Fruit fly (Drosophila melanogaster) whole organism, pupa: ENCODE measurements around the gene nAChRalpha6.

Experiments used
- CG10348 ChIP-seq: fragments of 200-800 bp; sonication (Bioruptor generic); IDR thresholded peaks from 2 replicates; pipeline ENCODE4 v1.3.6; 2022; ENCODE audit warnings: missing biosample characterization, missing genetic modification characterization
- CG12605 ChIP-seq: fragments of 200-800 bp; sonication (Bioruptor generic); IDR thresholded peaks from 2 replicates; pipeline ENCODE4 v1.3.6; 2022; ENCODE audit warnings: missing biosample characterization, missing genetic modification characterization
- CG13204 ChIP-seq: fragments of 200-800 bp; sonication (Bioruptor generic); optimal IDR thresholded peaks from 2 replicates; lab custom pipeline; 2018; ENCODE audit warnings: missing biosample characterization, mild to moderate bottlenecking, missing genetic modification characterization, moderate library complexity
- CG14655 ChIP-seq: fragments of 200-800 bp; sonication (Bioruptor generic); optimal IDR thresholded peaks from 3 replicates; lab custom pipeline; 2017; ENCODE audit warnings: mild to moderate bottlenecking, missing biosample characterization, missing genetic modification reagents, missing genetic modification characterization
- CG15710 ChIP-seq: fragments of 200-800 bp; sonication (Bioruptor generic); optimal IDR thresholded peaks from 2 replicates; lab custom pipeline; 2018; ENCODE audit warnings: missing biosample characterization, mild to moderate bottlenecking, missing genetic modification characterization, moderate library complexity
- CG17806 ChIP-seq: fragments of 200-800 bp; sonication (Bioruptor generic); optimal IDR thresholded peaks from 2 replicates; lab custom pipeline; 2018; ENCODE audit warnings: missing biosample characterization, mild to moderate bottlenecking, missing genetic modification characterization, moderate library complexity
- CG32121 ChIP-seq: fragments of 200-800 bp; sonication (Bioruptor generic); IDR thresholded peaks from 2 replicates; pipeline ENCODE4 v1.3.6; 2022; ENCODE audit warnings: missing biosample characterization, missing genetic modification characterization
- CG34367 ChIP-seq: fragments of 200-800 bp; sonication (Bioruptor generic); optimal IDR thresholded peaks from 2 replicates; lab custom pipeline; 2018; ENCODE audit warnings: missing biosample characterization, mild to moderate bottlenecking, missing genetic modification characterization
- CG4496 ChIP-seq: fragments of 200-800 bp; sonication (Bioruptor generic); IDR thresholded peaks from 3 replicates; pipeline ENCODE4 v1.3.6; 2022; ENCODE audit warnings: missing biosample characterization, missing genetic modification characterization
- CG8159 ChIP-seq: fragments of 200-800 bp; sonication (Bioruptor generic); optimal IDR thresholded peaks from 3 replicates; lab custom pipeline; 2018; ENCODE audit warnings: missing biosample characterization, mild to moderate bottlenecking, missing genetic modification characterization, moderate library complexity
- CG8301 ChIP-seq: fragments of 200-800 bp; sonication (Bioruptor generic); optimal IDR thresholded peaks from 2 replicates; lab custom pipeline; 2018; ENCODE audit warnings: missing biosample characterization, mild to moderate bottlenecking, missing genetic modification characterization
- CG9948 ChIP-seq: fragments of 200-800 bp; sonication (Bioruptor generic); optimal IDR thresholded peaks from 2 replicates; lab custom pipeline; 2018; ENCODE audit warnings: missing biosample characterization, mild to moderate bottlenecking, missing genetic modification characterization, moderate library complexity
- D1 ChIP-seq: fragments of 200-800 bp; sonication (Bioruptor generic); optimal IDR thresholded peaks from 2 replicates; lab custom pipeline; 2018; ENCODE audit warnings: missing biosample characterization, mild to moderate bottlenecking, missing genetic modification characterization, moderate library complexity
- EcR ChIP-seq: fragments of 200-800 bp; sonication (Bioruptor generic); optimal IDR thresholded peaks from 3 replicates; lab custom pipeline; 2019; ENCODE audit warnings: missing biosample characterization, missing genetic modification characterization, mild to moderate bottlenecking, moderate library complexity, missing genetic modification reagents
- Ets98B ChIP-seq: fragments of 200-800 bp; sonication (Bioruptor generic); IDR thresholded peaks from 2 replicates; pipeline ENCODE4 v1.3.6; 2022; ENCODE audit warnings: missing biosample characterization, missing genetic modification characterization
- Pif1A ChIP-seq: fragments of 200-800 bp; sonication (Bioruptor generic); optimal IDR thresholded peaks from 3 replicates; lab custom pipeline; 2016; ENCODE audit warnings: missing biosample characterization, missing genetic modification characterization
- Pif1B ChIP-seq: fragments of 200-800 bp; sonication (Bioruptor generic); optimal IDR thresholded peaks from 3 replicates; lab custom pipeline; 2016; ENCODE audit warnings: missing biosample characterization, missing genetic modification characterization
- Snoo ChIP-seq: fragments of 200-800 bp; sonication (Bioruptor generic); optimal IDR thresholded peaks from 3 replicates; lab custom pipeline; 2017; ENCODE audit warnings: missing biosample characterization, mild to moderate bottlenecking, missing genetic modification characterization, inconsistent platforms
- fd96Ca ChIP-seq: fragments of 200-800 bp; sonication (Bioruptor generic); IDR thresholded peaks from 3 replicates; pipeline ENCODE4 v1.3.6; 2022; ENCODE audit warnings: missing biosample characterization, missing genetic modification characterization
- gl ChIP-seq: fragments of 200-800 bp; sonication (Bioruptor generic); optimal IDR thresholded peaks from 2 replicates; lab custom pipeline; 2018; ENCODE audit warnings: missing biosample characterization, mild to moderate bottlenecking, missing genetic modification characterization
- rn ChIP-seq: fragments of 200-800 bp; sonication (Bioruptor generic); IDR thresholded peaks from 2 replicates; pipeline ENCODE4 v1.3.6; 2022; ENCODE audit warnings: missing biosample characterization, missing genetic modification characterization

Gene nAChRalpha6

dm6 chr2L:9918020-9918959 lies 32.2 kb upstream of the nAChRalpha6 start, which contains the start of the genes CG5885 and CG4598:
CG5885 (minus strand) TSS chr2L:9918330.
CG4598 (plus strand) TSS chr2L:9918618.
- TF ChIP-seq CG12605 (peak; percentile 80), fd96Ca (peak; percentile 43; the same call in 1 of the 3 replicates), Pif1B (peak; percentile 69), CG13204 (GFP tag; lab: Kevin White, UChicago) (peak; percentile 42), CG10348 (GFP tag; lab: Robert Waterston, UW) (no peak), rn (no peak), CG4496 (GFP tag; lab: Robert Waterston, UW) (peak; percentile 39), Ets98B (peak; percentile 78), CG32121 (GFP tag; lab: Robert Waterston, UW) (peak; percentile 76), Pif1A (GFP tag; lab: Kevin White, UChicago) (peak; percentile 82), CG34367 (tag; lab: Kevin White, UChicago) (peak; percentile 2), CG8159 (tag; lab: Kevin White, UChicago) (peak; percentile 63), Snoo (peak; percentile 44), CG15710 (peak; percentile 55), CG9948 (tag; lab: Kevin White, UChicago) (peak; percentile 58), D1 (tag; lab: Kevin White, UChicago) (no peak), CG17806 (tag; lab: Kevin White, UChicago) (peak; percentile 42), CG14655 (GFP tag; lab: Kevin White, UChicago) (peak; percentile 78), EcR (GFP tag; lab: Kevin White, UChicago) (peak; percentile 10), gl (tag; lab: Kevin White, UChicago) (peak; percentile 81), CG8301 (tag; lab: Kevin White, UChicago) (peak; percentile 63)

dm6 chr2L:9915011-9915850 lies 29.2 kb upstream of the nAChRalpha6 start, which contains the start of gene yip2:
yip2 (plus strand) TSS chr2L:9915253.
- TF ChIP-seq Ets98B, result peak; percentile 91
- TF ChIP-seq CG15710, result peak; percentile 87
- peak; percentile 98 for TF ChIP-seq Pif1A (GFP tag; lab: Kevin White, UChicago)
- TF ChIP-seq fd96Ca, result peak; percentile 92
- peak; percentile 99 for TF ChIP-seq Pif1B
- peak; percentile 100 for TF ChIP-seq gl (tag; lab: Kevin White, UChicago)
- peak; percentile 89 for TF ChIP-seq CG17806 (tag; lab: Kevin White, UChicago)
- peak; percentile 77 for TF ChIP-seq CG9948 (tag; lab: Kevin White, UChicago)
- TF ChIP-seq rn, result peak; percentile 66; the same call in 1 of the 2 replicates
- TF ChIP-seq Snoo, result peak; percentile 98
- TF ChIP-seq CG13204 (GFP tag; lab: Kevin White, UChicago), result peak; percentile 100
- peak; percentile 92 for TF ChIP-seq CG4496 (GFP tag; lab: Robert Waterston, UW)
- peak; percentile 93 for TF ChIP-seq CG8159 (tag; lab: Kevin White, UChicago)
- TF ChIP-seq EcR (GFP tag; lab: Kevin White, UChicago), result peak; percentile 81
- no peak for TF ChIP-seq CG10348 (GFP tag; lab: Robert Waterston, UW)
- TF ChIP-seq D1 (tag; lab: Kevin White, UChicago), result peak; percentile 54
- TF ChIP-seq CG8301 (tag; lab: Kevin White, UChicago), result peak; percentile 96
- peak; percentile 98 for TF ChIP-seq CG14655 (GFP tag; lab: Kevin White, UChicago)
- peak; percentile 97 for TF ChIP-seq CG12605
- peak; percentile 96 for TF ChIP-seq CG32121 (GFP tag; lab: Robert Waterston, UW)
- TF ChIP-seq CG34367 (tag; lab: Kevin White, UChicago), result peak; percentile 94

dm6 chr2L:9912570-9913260 lies 26.7 kb upstream of the nAChRalpha6 start, which contains the start of the genes Etl1 and Srp54:
Etl1 (minus strand) TSS chr2L:9912608.
Srp54 (plus strand) TSS chr2L:9912911.
- TF ChIP-seq Pif1A (GFP tag; lab: Kevin White, UChicago) (no peak), CG4496 (GFP tag; lab: Robert Waterston, UW) (no peak)

dm6 chr2L:9911783-9912182 lies 25.7 kb upstream of the nAChRalpha6 start:
- TF ChIP-seq Pif1A (GFP tag; lab: Kevin White, UChicago) (peak; percentile 39), CG13204 (GFP tag; lab: Kevin White, UChicago) (no peak), CG4496 (GFP tag; lab: Robert Waterston, UW) (peak; percentile 73), EcR (GFP tag; lab: Kevin White, UChicago) (no peak), CG10348 (GFP tag; lab: Robert Waterston, UW) (no peak), Ets98B (peak; percentile 76), CG8159 (tag; lab: Kevin White, UChicago) (no peak), rn (no peak), CG8301 (tag; lab: Kevin White, UChicago) (peak; percentile 0), CG17806 (tag; lab: Kevin White, UChicago) (peak; percentile 5), fd96Ca (peak; percentile 63; the same call in 2 of the 3 replicates), CG12605 (0 out of 2 replicates have a peak, but pooled peaks have one; percentile 17), Snoo (peak; percentile 10), CG32121 (GFP tag; lab: Robert Waterston, UW) (peak; percentile 50; the same call in 1 of the 2 replicates), D1 (tag; lab: Kevin White, UChicago) (no peak)
- TF ChIP-seq, all 21 proteins: peak for 9
